Worm (Caenorhabditis elegans): Measurements from ENCODE around the gene ZK867.2.

ZK867.2 gene

DNA sequence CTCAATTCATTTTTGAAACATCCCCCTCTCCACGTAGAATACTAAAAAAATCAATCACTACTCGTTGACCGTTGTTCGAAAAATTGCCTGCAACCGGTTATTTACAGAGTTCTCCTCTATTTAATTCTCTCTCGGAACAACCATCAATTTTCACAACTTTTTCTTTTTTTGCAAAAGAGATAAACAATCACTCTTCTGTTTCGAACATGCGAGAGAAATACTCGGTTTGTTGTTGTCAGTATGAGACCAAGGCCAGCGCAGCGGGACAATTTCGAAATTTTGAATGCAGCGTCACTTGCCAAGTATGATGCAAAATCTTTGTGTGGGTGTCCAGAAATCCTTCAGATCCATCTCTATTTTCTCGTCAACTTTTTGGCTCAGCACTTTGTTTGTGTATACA, 23.8 kb downstream of the ZK867.2 start:
- TF ChIP-seq ces-1 (GFP tag; optimal IDR thresholded peaks at IDR 0.05) (no peak), mdl-1 (tag; optimal IDR thresholded peaks at IDR 0.05) (peak; percentile 7 to 14), Y48G9A.11 (GFP tag; IDR thresholded peaks at IDR 0.05) (no peak), mxl-3 (GFP tag; optimal IDR thresholded peaks at IDR 0.05) (no peak), ztf-11 (tag; optimal IDR thresholded peaks at IDR 0.05) (no peak), ceh-62 (tag; optimal IDR thresholded peaks at IDR 0.05) (no peak), ceh-44 (GFP tag; IDR thresholded peaks at IDR 0.05) (no peak), T20F7.1 (GFP tag; optimal IDR thresholded peaks at IDR 0.05) (no peak), nhr-102 (tag; optimal IDR thresholded peaks at IDR 0.05) (no peak), hlh-30 (tag; optimal IDR thresholded peaks at IDR 0.05; ENCODE audit: insufficient read depth) (peak; percentile 29), vab-7 (GFP tag; IDR thresholded peaks at IDR 0.05) (no peak), nhr-48 (tag; optimal IDR thresholded peaks at IDR 0.05) (no peak), spr-1 (tag; optimal IDR thresholded peaks at IDR 0.05) (no peak), nhr-11 (tag; optimal IDR thresholded peaks at IDR 0.05) (no peak), nhr-6 (tag; optimal IDR thresholded peaks at IDR 0.05) (no peak), egl-27 (tag; optimal IDR thresholded peaks at IDR 0.05) (no peak), hlh-11 (tag; optimal IDR thresholded peaks at IDR 0.05) (peak; percentile 12), lin-29 (GFP tag; IDR thresholded peaks at IDR 0.05) (no peak), tag-97 (GFP tag; IDR thresholded peaks at IDR 0.05) (no peak), Y75B8A.6 (GFP tag; IDR thresholded peaks at IDR 0.05) (no peak), F10B5.3 (tag; optimal IDR thresholded peaks at IDR 0.05) (no peak), saeg-2 (GFP tag; IDR thresholded peaks at IDR 0.05) (no peak), cey-2 (tag; optimal IDR thresholded peaks at IDR 0.05; ENCODE audit: borderline replicate concordance, insufficient read depth) (no peak), set-16 (GFP tag; IDR thresholded peaks at IDR 0.05) (no peak), dmd-9 (GFP tag; IDR thresholded peaks at IDR 0.05) (no peak), lin-1 (GFP tag; IDR thresholded peaks at IDR 0.05) (no peak), snpc-4 (tag; optimal IDR thresholded peaks at IDR 0.05) (no peak), nhr-25 (tag; optimal IDR thresholded peaks at IDR 0.05; ENCODE audit: borderline replicate concordance, insufficient read depth) (peak; percentile 45), unc-130 (GFP tag; optimal IDR thresholded peaks at IDR 0.05) (no peak), lir-3 (tag; optimal IDR thresholded peaks at IDR 0.05) (no peak), nhr-42 (GFP tag; IDR thresholded peaks at IDR 0.05) (no peak), mes-2 (tag; optimal IDR thresholded peaks at IDR 0.05; ENCODE audit: poor library complexity, severe bottlenecking) (peak; percentile 13), dve-1 (tag; optimal IDR thresholded peaks at IDR 0.05; ENCODE audit: insufficient read depth) (peak; percentile 58), zip-2 (tag; optimal IDR thresholded peaks at IDR 0.05) (no peak), fkh-10 (GFP tag; optimal IDR thresholded peaks at IDR 0.05) (no peak), lin-15B (tag; optimal IDR thresholded peaks at IDR 0.05) (no peak), F26F4.8 (GFP tag; conservative IDR thresholded peaks at IDR 0.05) (no peak), F44E2.7 (GFP tag; IDR thresholded peaks at IDR 0.05) (no peak), madf-5 (GFP tag; IDR thresholded peaks at IDR 0.05) (no peak), daf-19 (GFP tag; conservative IDR thresholded peaks at IDR 0.05) (no peak), ama-1 (optimal IDR thresholded peaks at IDR 0.05) (peak; percentile 82), nhr-41 (GFP tag; IDR thresholded peaks at IDR 0.05) (no peak), snpc-1.2 (GFP tag; IDR thresholded peaks at IDR 0.05) (no peak), lin-39 (tag; optimal IDR thresholded peaks at IDR 0.05) (no peak), pha-4 (GFP tag; IDR thresholded peaks at IDR 0.05) (no peak), pha-4 (tag; optimal IDR thresholded peaks at IDR 0.05) (no peak), tra-1 (GFP tag; IDR thresholded peaks at IDR 0.05) (no peak), ctbp-1 (GFP tag; IDR thresholded peaks at IDR 0.05) (no peak), zfp-3 (GFP tag; conservative IDR thresholded peaks at IDR 0.05) (0 out of 2 replicates have a peak, but pooled peaks have one; percentile 44), mdt-29 (GFP tag; IDR thresholded peaks at IDR 0.05) (no peak), lin-38 (GFP tag; IDR thresholded peaks at IDR 0.05) (no peak)
